Fruit fly (Drosophila melanogaster): ENCODE data around the gene ear.

ear gene

dm6 chr3R:15277926-15278869 is 42.4 kb upstream of the ear start, which contains the start of the genes MRG15 and Tm1 (continued):
- no peak for TF ChIP-seq CG4424 (GFP tag; optimal IDR thresholded peaks at IDR 0.05)
- TF ChIP-seq sens (GFP tag): peak; percentile 79
- TF ChIP-seq Hr78 (GFP tag; optimal IDR thresholded peaks at IDR 0.05): no peak
- no peak for TF ChIP-seq H15 (GFP tag; IDR thresholded peaks at IDR 0.05)
- no peak for TF ChIP-seq Hmr (GFP tag; optimal IDR thresholded peaks at IDR 0.05)
- no peak for TF ChIP-seq Hey (tag; optimal IDR thresholded peaks at IDR 0.05)
- TF ChIP-seq CG18764 (GFP tag; optimal IDR thresholded peaks at IDR 0.05): no peak
- no peak for TF ChIP-seq psq (GFP tag; optimal IDR thresholded peaks at IDR 0.05)
- TF ChIP-seq tio (GFP tag; optimal IDR thresholded peaks at IDR 0.05): no peak
- peak; percentile 0 to 22 for TF ChIP-seq dpn (GFP tag; optimal IDR thresholded peaks at IDR 0.05)
- no peak for TF ChIP-seq CG17328 (GFP tag; IDR thresholded peaks at IDR 0.05)
- TF ChIP-seq tap (tag; optimal IDR thresholded peaks at IDR 0.05): no peak
- TF ChIP-seq nmo (GFP tag; optimal IDR thresholded peaks at IDR 0.05): peak; percentile 9
- no peak for TF ChIP-seq CG7357 (GFP tag; IDR thresholded peaks at IDR 0.05)
- TF ChIP-seq CG8359 (GFP tag; optimal IDR thresholded peaks at IDR 0.05; ENCODE audit: borderline replicate concordance): no peak
- no peak for TF ChIP-seq CG8388 (GFP tag; optimal IDR thresholded peaks at IDR 0.05)
- TF ChIP-seq CG3995 (GFP tag; optimal IDR thresholded peaks at IDR 0.05): no peak
- no peak for TF ChIP-seq Taf1 (GFP tag; IDR thresholded peaks at IDR 0.05)
- no peak for TF ChIP-seq CG10654 (GFP tag; optimal IDR thresholded peaks at IDR 0.05)
- peak; percentile 72 for TF ChIP-seq CG13287 (GFP tag; IDR thresholded peaks at IDR 0.05; ENCODE audit: partially characterized antibody)
- TF ChIP-seq Gug (GFP tag; IDR thresholded peaks at IDR 0.05): no peak
- no peak for TF ChIP-seq Jarid2 (GFP tag; optimal IDR thresholded peaks at IDR 0.05)
- no peak for TF ChIP-seq Six4 (GFP tag; optimal IDR thresholded peaks at IDR 0.05)
- TF ChIP-seq CG1233 (GFP tag; optimal IDR thresholded peaks at IDR 0.05): no peak
- TF ChIP-seq danr (GFP tag; IDR thresholded peaks at IDR 0.05): no peak
- peak; percentile 31; the same call in 1 of the 2 replicates for TF ChIP-seq CG3847 (GFP tag; IDR thresholded peaks at IDR 0.05)
- TF ChIP-seq Sin3A (optimal IDR thresholded peaks at IDR 0.05): peak; percentile 50
- peak; percentile 55 for TF ChIP-seq pzg (GFP tag; optimal IDR thresholded peaks at IDR 0.05)
- no peak for TF ChIP-seq ap (GFP tag; IDR thresholded peaks at IDR 0.05)
- no peak for TF ChIP-seq CG1647 (GFP tag; optimal IDR thresholded peaks at IDR 0.05)
- no peak for TF ChIP-seq CrebB (tag; optimal IDR thresholded peaks at IDR 0.05)
- no peak for TF ChIP-seq ab (GFP tag; optimal IDR thresholded peaks at IDR 0.05)
- TF ChIP-seq CG32772 (GFP tag; IDR thresholded peaks at IDR 0.05): no peak
- TF ChIP-seq oc (tag; optimal IDR thresholded peaks at IDR 0.05): no peak
- TF ChIP-seq CG8478 (optimal IDR thresholded peaks at IDR 0.05): no peak
- no peak for TF ChIP-seq CG1024 (GFP tag; IDR thresholded peaks at IDR 0.05)
- TF ChIP-seq CG6854 (GFP tag; optimal IDR thresholded peaks at IDR 0.05): no peak
- no peak for TF ChIP-seq CG31441 (GFP tag; IDR thresholded peaks at IDR 0.05)
- TF ChIP-seq Bgb (GFP tag; IDR thresholded peaks at IDR 0.05; ENCODE audit: partially characterized antibody): peak; percentile 71
- TF ChIP-seq MESR4 (GFP tag; optimal IDR thresholded peaks at IDR 0.05): peak; percentile 49
- no peak for TF ChIP-seq CG13123 (GFP tag; optimal IDR thresholded peaks at IDR 0.05)
- TF ChIP-seq sr (GFP tag; IDR thresholded peaks at IDR 0.05): no peak
- peak; percentile 54 for TF ChIP-seq CG34224 (GFP tag; IDR thresholded peaks at IDR 0.05; ENCODE audit: partially characterized antibody)
- no peak for TF ChIP-seq B-H2 (GFP tag; optimal IDR thresholded peaks at IDR 0.05)
- no peak for TF ChIP-seq Antp (GFP tag; optimal IDR thresholded peaks at IDR 0.05)
- peak; percentile 84 for TF ChIP-seq onecut (GFP tag; IDR thresholded peaks at IDR 0.05)
- TF ChIP-seq tin (GFP tag; optimal IDR thresholded peaks at IDR 0.05): no peak
- TF ChIP-seq vvl (GFP tag; IDR thresholded peaks at IDR 0.05): peak; percentile 27; the same call in 1 of the 2 replicates
- no peak for TF ChIP-seq abd-A (tag; optimal IDR thresholded peaks at IDR 0.05)
- TF ChIP-seq CG11504 (tag; optimal IDR thresholded peaks at IDR 0.05): no peak
